Fruit fly (Drosophila melanogaster): ENCODE measurements around the gene CG31373.

CG31373 gene

DNA sequence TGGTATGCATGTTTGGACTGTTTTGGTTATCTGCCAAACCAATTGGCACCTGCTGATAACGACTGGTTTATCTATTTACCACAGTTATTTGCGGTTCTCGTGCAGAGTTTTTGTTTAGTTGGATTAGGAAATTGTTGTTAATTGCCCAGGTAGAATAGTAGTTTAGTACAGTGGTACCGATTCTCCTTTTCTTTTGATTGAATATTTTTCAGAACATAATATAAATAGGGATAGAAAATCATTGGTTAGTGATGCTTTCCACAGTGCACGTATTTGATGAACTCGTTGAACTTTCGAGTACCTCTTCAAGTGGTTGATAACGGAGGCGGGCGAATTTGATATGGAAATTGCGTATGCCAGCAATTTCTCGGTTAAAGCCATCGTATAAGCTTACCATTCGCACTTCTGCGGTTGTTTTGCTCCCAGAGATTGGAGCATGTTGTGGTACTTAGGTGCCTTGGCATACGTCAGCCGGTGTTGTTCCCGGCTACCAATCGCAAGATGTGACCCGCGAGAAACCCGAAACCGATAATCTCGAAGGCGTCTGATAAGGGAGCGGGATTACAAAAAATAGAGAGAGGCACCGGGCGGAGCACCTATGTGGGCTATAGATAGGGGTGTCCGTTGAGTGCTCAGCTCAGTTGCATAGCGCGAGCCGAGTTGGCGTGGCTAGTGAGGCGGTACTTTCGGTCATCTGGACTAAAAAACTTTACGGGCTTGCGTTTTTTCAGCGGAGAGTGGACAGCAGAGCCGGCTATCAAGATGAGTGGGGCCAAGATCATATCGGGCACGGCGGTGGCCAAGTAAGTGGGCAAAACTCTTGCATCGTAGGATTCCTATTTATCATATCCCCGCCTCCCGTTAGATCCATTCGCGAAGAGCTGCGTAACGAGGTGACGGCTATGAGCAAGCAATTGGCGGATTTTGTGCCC is 9.9 kb downstream of the CG31373 start:
- TF ChIP-seq Sin3A (optimal IDR thresholded peaks at IDR 0.05): no peak
- TF ChIP-seq Myc (optimal IDR thresholded peaks at IDR 0.05): no peak
- no peak for TF ChIP-seq psq (optimal IDR thresholded peaks at IDR 0.05)

DNA sequence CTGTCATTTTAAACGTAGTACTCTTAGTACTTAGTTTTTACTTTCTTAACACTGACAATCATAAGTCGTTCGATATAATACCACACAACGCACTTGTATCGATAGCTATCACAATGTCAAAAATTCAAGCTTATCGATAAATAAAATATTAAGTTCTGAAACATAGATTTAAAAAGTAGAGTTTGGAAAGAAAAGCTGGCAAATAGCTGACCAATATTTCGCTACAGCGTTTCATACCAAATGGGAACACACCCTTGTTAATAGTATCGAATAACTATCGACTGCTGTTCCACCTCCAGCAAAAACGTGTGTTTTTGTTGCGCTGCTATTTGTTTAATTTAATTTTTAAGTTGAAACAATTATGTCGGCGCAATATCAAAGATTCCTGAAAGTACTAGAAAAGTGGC is 12.8 kb downstream of the CG31373 start, which contains the start of the genes pug, CG14683 and CG46459:
Gene pug, plus strand, starts transcription at position 164 of the 407 bp plus-strand sequence.
Gene CG14683, plus strand, starts transcription at position 277 of the 407 bp plus-strand sequence.
Gene CG46459, plus strand, starts transcription at position 277 of the 407 bp plus-strand sequence.
- TF ChIP-seq Myc (optimal IDR thresholded peaks at IDR 0.05) (no peak), ttk (optimal IDR thresholded peaks at IDR 0.05) (no peak), psq (optimal IDR thresholded peaks at IDR 0.05) (no peak), Sin3A (optimal IDR thresholded peaks at IDR 0.05) (no peak), insv (optimal IDR thresholded peaks at IDR 0.05) (no peak), h (optimal IDR thresholded peaks at IDR 0.05) (no peak)

DNA sequence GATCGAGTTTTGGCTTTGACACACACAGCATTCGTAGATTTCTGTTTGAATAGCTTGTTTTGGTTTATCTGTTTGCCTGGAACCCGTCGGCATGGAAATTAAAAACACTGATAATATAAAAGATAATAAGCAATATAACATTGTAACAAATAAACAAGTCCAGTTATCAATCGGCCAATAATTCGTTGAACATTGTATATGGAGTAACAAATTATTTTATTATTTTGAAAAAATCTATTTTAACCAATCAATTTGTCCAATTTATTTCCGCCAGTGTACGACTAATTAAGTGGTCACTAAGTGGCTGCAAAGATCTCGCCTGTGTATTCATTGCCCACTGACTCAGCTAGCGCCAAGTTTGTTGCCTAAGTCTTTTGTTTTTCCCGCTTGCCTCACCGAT is 20.3 kb downstream of the CG31373 start:
- TF ChIP-seq psq (optimal IDR thresholded peaks at IDR 0.05) (no peak), insv (optimal IDR thresholded peaks at IDR 0.05) (no peak), h (optimal IDR thresholded peaks at IDR 0.05) (no peak), Sin3A (optimal IDR thresholded peaks at IDR 0.05) (no peak), ttk (optimal IDR thresholded peaks at IDR 0.05) (no peak), Myc (optimal IDR thresholded peaks at IDR 0.05) (no peak)

DNA sequence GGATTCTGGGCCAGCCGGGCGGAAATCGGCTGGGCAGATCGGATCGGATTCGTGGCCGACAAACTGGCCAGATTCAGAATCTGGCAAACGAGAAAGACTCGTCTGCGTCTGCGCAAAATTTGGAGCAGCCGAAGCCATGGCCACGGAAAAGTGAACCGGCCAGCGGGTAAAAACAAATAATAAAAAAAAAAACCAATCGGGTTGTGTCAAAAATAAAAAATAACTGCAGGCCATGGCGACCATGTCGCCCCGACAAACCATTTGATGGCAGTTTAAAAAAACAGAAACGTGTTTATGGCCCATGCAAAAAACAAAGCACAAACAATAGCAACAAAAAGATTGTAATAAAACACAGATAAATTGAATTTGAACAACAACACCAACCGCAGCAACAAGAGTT is 21.0 kb downstream of the CG31373 start:
- no peak for TF ChIP-seq psq (optimal IDR thresholded peaks at IDR 0.05)
- TF ChIP-seq h (optimal IDR thresholded peaks at IDR 0.05): no peak
- TF ChIP-seq ttk (optimal IDR thresholded peaks at IDR 0.05): no peak
- TF ChIP-seq Sin3A (optimal IDR thresholded peaks at IDR 0.05): no peak
- TF ChIP-seq Myc (optimal IDR thresholded peaks at IDR 0.05): no peak
- TF ChIP-seq insv (optimal IDR thresholded peaks at IDR 0.05): no peak

- no peak for TF ChIP-seq h (optimal IDR thresholded peaks at IDR 0.05)
Observed at dm6 chr3R:10687312-10687711, 21.9 kb downstream of the CG31373 start.

DNA sequence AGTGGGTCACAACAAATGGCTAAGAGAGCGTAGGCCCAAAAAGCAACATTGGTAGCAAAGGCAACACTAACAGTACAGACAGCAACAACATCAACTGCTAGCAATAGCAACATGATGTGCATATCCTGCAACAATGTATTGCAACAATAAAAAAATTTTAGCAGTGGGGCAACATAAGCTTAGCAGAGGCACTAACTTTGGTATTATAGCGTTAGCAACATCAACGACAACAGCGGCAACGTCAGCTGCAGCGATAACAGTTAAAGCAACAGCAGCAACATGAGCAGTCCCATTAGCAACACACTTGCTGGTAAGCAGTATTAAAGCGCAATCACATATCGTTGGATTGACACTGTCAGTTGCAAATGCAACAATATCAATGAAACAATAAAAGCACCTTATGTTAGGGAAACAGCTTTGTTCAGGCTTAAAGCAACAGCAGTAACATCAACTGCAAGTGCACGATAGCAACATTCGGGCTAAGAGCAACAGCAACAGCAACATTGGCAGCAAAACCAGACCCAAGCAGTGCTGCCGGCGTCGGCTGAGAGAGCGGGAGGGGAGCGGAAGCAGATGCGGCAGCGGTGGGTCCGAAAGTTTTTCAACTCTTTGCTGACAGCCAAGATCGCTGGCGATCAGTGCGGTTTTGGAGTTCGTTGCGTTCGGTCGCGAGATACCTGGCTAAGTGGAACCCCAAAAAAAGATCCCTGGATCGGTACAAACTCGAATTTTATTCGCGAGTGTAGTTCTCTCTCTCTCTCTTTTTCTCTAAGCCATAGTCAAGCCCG is 22.7 kb downstream of the CG31373 start, which contains the start of gene Skel:
Gene Skel, plus strand, starts transcription at position 637 of the 788 bp plus-strand sequence.
- TF ChIP-seq h (optimal IDR thresholded peaks at IDR 0.05) (no peak), psq (optimal IDR thresholded peaks at IDR 0.05) (no peak), Myc (optimal IDR thresholded peaks at IDR 0.05) (no peak), Sin3A (optimal IDR thresholded peaks at IDR 0.05) (no peak), insv (optimal IDR thresholded peaks at IDR 0.05) (no peak), ttk (optimal IDR thresholded peaks at IDR 0.05) (no peak)

- TF ChIP-seq ttk (optimal IDR thresholded peaks at IDR 0.05) (no peak), psq (optimal IDR thresholded peaks at IDR 0.05) (no peak), h (optimal IDR thresholded peaks at IDR 0.05) (no peak), insv (optimal IDR thresholded peaks at IDR 0.05) (no peak), Sin3A (optimal IDR thresholded peaks at IDR 0.05) (no peak), Myc (optimal IDR thresholded peaks at IDR 0.05) (no peak)
Observed at dm6 chr3R:10684284-10684683, 24.9 kb downstream of the CG31373 start.

DNA sequence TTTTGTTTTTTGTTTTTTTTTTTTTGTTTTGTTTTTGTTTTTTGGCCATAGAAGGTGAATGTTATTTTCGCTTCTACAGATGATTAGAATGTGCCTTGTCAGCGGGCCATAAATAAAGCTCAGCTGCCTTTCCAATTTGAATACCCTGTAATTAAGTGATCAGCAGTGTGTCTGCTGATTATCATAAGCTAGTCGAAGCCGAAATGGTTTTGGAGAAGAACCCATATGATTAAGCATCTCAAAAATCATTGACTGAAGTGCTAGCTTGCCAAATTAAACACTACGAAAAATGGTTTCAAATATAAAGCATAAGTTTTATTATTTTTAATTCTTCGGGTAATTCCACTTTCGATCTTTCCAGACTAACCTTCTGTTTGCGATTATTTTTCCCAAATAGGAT is 25.9 kb downstream of the CG31373 start:
- TF ChIP-seq ttk (optimal IDR thresholded peaks at IDR 0.05) (no peak), psq (optimal IDR thresholded peaks at IDR 0.05) (no peak), h (optimal IDR thresholded peaks at IDR 0.05) (no peak), insv (optimal IDR thresholded peaks at IDR 0.05) (no peak), Myc (optimal IDR thresholded peaks at IDR 0.05) (no peak), Sin3A (optimal IDR thresholded peaks at IDR 0.05) (no peak)

- TF ChIP-seq insv (optimal IDR thresholded peaks at IDR 0.05) (no peak), Sin3A (optimal IDR thresholded peaks at IDR 0.05) (no peak), psq (optimal IDR thresholded peaks at IDR 0.05) (no peak), h (optimal IDR thresholded peaks at IDR 0.05) (no peak), Myc (optimal IDR thresholded peaks at IDR 0.05) (no peak), ttk (optimal IDR thresholded peaks at IDR 0.05) (no peak)
Observed at dm6 chr3R:10681682-10681962, 27.5 kb downstream of the CG31373 start.

- TF ChIP-seq h (optimal IDR thresholded peaks at IDR 0.05) (no peak), ttk (optimal IDR thresholded peaks at IDR 0.05) (no peak), Sin3A (optimal IDR thresholded peaks at IDR 0.05) (no peak)
Observed at dm6 chr3R:10680825-10681681, 28.1 kb downstream of the CG31373 start, which contains the start of gene Phyhd1. TSS of gene Phyhd1 (minus strand) at chr3R:10680925.

DNA sequence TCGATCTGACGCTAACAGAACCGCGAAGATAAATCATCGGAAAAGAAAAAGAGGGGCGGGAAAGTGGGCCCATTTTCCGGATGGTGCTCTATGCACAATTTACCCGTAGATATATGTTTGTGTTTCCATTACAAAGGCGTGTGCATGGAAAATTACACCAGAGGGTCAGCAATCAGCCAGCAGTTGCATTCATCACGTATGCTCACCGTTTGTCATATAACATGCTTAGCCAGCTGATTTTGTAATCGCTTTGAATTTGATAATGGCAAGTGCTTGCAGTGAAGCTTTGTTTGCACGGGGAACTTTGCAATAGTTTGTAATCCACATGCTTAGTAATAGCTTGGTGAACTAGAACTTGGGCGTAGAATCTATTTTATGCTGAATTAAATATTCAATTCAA is 29.3 kb downstream of the CG31373 start:
- no peak for TF ChIP-seq ttk (optimal IDR thresholded peaks at IDR 0.05)
- no peak for TF ChIP-seq insv (optimal IDR thresholded peaks at IDR 0.05)
- TF ChIP-seq Sin3A (optimal IDR thresholded peaks at IDR 0.05): no peak
- no peak for TF ChIP-seq Myc (optimal IDR thresholded peaks at IDR 0.05)
- TF ChIP-seq h (optimal IDR thresholded peaks at IDR 0.05): no peak
- no peak for TF ChIP-seq psq (optimal IDR thresholded peaks at IDR 0.05)

Measured in Kc167 (cell line).